Worm (Caenorhabditis elegans): ENCODE data around the gene ZC250.2.

DNA sequence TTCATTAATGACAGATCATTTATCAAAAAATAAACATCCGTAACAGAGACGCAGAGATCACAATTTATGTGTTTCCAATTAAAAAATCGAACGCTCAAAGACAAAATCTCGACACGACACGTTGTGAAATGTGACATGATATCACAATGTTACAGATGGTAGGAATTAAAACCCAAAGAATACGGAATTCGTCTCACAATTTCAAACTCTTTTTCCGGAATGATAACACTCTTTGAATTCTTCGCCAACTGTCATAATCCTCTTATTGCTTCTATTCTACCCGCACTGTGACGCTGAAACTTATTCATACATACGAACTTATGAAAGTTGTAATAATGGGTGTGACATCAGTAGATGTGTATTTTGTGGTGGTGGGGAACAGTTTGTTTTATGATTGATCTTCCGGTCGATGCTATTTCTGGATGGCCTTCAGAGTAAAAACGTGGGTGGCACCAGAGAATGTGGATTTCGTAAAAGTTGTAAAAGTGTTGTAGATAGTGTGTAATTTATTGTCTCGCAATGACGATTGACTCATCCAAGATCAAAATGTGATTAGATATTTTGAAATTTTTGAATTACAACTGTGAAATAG lies 24.4 kb downstream of the ZC250.2 start:
- TF ChIP-seq ztf-11 (tag; optimal IDR thresholded peaks at IDR 0.05) (no peak), nhr-237 (tag; optimal IDR thresholded peaks at IDR 0.05) (no peak)
